Worm (Caenorhabditis elegans) whole organism, L4 larva: ENCODE data around the gene Y57G11C.5.

Experiments
- F49E8.2 ChIP-seq: sonication (generic microtip); optimal IDR thresholded peaks from 2 replicates; lab custom pipeline; 2016; ENCODE audit warnings: missing compliant biosample characterization, mild to moderate bottlenecking, missing genetic modification characterization, borderline replicate concordance
- R02D3.7 ChIP-seq: fragments of 150-350 bp; sonication (generic microtip); optimal IDR thresholded peaks from 3 replicates; lab custom pipeline; 2014; ENCODE audit warnings: missing biosample characterization, missing genetic modification characterization
- T20F7.1 ChIP-seq: fragments of 200-800 bp; sonication (Bioruptor generic); optimal IDR thresholded peaks from 2 replicates; lab custom pipeline; 2018; ENCODE audit warnings: mild to moderate bottlenecking, missing genetic modification characterization, missing compliant biosample characterization
- Y105C5A.15 ChIP-seq: fragments of 200-800 bp; sonication (Bioruptor generic); IDR thresholded peaks from 2 replicates; pipeline ENCODE4 v1.3.6; 2022; ENCODE audit warnings: missing genetic modification characterization, missing compliant biosample characterization
- arid-1 ChIP-seq: fragments of 200-800 bp; sonication (Bioruptor generic); conservative IDR thresholded peaks from 2 replicates; pipeline ENCODE4 v1.3.6; 2022; ENCODE audit warnings: missing genetic modification reagents, missing genetic modification characterization, missing compliant biosample characterization
- ceh-28 ChIP-seq: fragments of 150-350 bp; optimal IDR thresholded peaks from 2 replicates; lab custom pipeline; 2014; ENCODE audit warnings: missing biosample characterization, missing genetic modification reagents, missing genetic modification characterization
- ceh-32 ChIP-seq: sonication (generic microtip); optimal IDR thresholded peaks from 2 replicates; lab custom pipeline; 2016; ENCODE audit warnings: mild to moderate bottlenecking, missing genetic modification characterization, missing compliant biosample characterization; ENCODE audit not compliant: poor library complexity
- daf-16 ChIP-seq, 3 experiments: sonication (generic microtip); optimal IDR thresholded peaks; 2 replicates each; lab custom pipeline; 2016 to 2017; ENCODE audit warnings: missing genetic modification characterization in 3 of 3, missing genetic modification reagents in 3 of 3, mild to moderate bottlenecking in 2 of 3, missing compliant biosample characterization in 2 of 3, missing biosample characterization in 1 of 3, moderate library complexity in 1 of 3
- daf-19 ChIP-seq: fragments of 200-800 bp; sonication (Bioruptor generic); conservative IDR thresholded peaks from 2 replicates; pipeline ENCODE4 v1.3.6; 2022; ENCODE audit warnings: missing genetic modification characterization, missing compliant biosample characterization
- dmd-6 ChIP-seq: fragments of 200-800 bp; sonication (Bioruptor generic); IDR thresholded peaks from 2 replicates; pipeline ENCODE4 v1.3.6; 2022; ENCODE audit warnings: missing genetic modification reagents, missing genetic modification characterization, missing compliant biosample characterization
- dmd-8 ChIP-seq: fragments of 200-800 bp; sonication (Bioruptor generic); IDR thresholded peaks from 2 replicates; pipeline ENCODE4 v1.3.6; 2022; ENCODE audit warnings: missing genetic modification characterization, missing compliant biosample characterization
- dpl-1 ChIP-seq: fragments of 150-350 bp; optimal IDR thresholded peaks from 2 replicates; lab custom pipeline; 2014; ENCODE audit warnings: missing biosample characterization, missing genetic modification reagents, missing genetic modification characterization
- duxl-1 ChIP-seq: sonication (generic microtip); optimal IDR thresholded peaks from 2 replicates; lab custom pipeline; 2016; ENCODE audit warnings: mild to moderate bottlenecking, missing genetic modification characterization, moderate library complexity, missing compliant biosample characterization; ENCODE audit not compliant: poor library complexity
- dve-1 ChIP-seq: sonication (generic microtip); optimal IDR thresholded peaks from 2 replicates; lab custom pipeline; 2017; ENCODE audit warnings: antibody characterized with exemption, mild to moderate bottlenecking, missing genetic modification characterization, missing compliant biosample characterization; ENCODE audit not compliant: insufficient read depth
- hlh-11 ChIP-seq: fragments of 200-800 bp; sonication (Bioruptor generic); optimal IDR thresholded peaks from 2 replicates; lab custom pipeline; 2018; ENCODE audit warnings: mild to moderate bottlenecking, missing genetic modification characterization, missing compliant biosample characterization
- hmg-1.1 ChIP-seq: fragments of 200-800 bp; sonication (Bioruptor generic); IDR thresholded peaks from 2 replicates; pipeline ENCODE4 v1.3.6; 2022; ENCODE audit warnings: missing genetic modification reagents, missing genetic modification characterization, missing compliant biosample characterization
- lin-1 ChIP-seq: fragments of 200-800 bp; sonication (Bioruptor generic); IDR thresholded peaks from 2 replicates; pipeline ENCODE4 v1.3.6; 2022; ENCODE audit warnings: missing genetic modification reagents, missing genetic modification characterization, missing compliant biosample characterization
- lin-15B ChIP-seq: fragments of 150-350 bp; sonication (generic microtip); optimal IDR thresholded peaks from 3 replicates; lab custom pipeline; 2014; ENCODE audit warnings: missing biosample characterization, missing genetic modification characterization
- lin-29 ChIP-seq: fragments of 200-800 bp; sonication (Bioruptor generic); IDR thresholded peaks from 2 replicates; pipeline ENCODE4 v1.3.6; 2022; ENCODE audit warnings: missing genetic modification reagents, missing genetic modification characterization, missing compliant biosample characterization
- madf-5 ChIP-seq, 2 experiments: fragments of 200-800 bp; sonication (Bioruptor generic); IDR thresholded peaks; 2 replicates each; pipeline ENCODE4 v1.3.6; 2022; ENCODE audit warnings: missing compliant biosample characterization in 2 of 2, missing genetic modification characterization in 2 of 2
- madf-9 ChIP-seq: fragments of 200-800 bp; sonication (Bioruptor generic); conservative IDR thresholded peaks from 2 replicates; pipeline ENCODE4 v1.3.6; 2022; ENCODE audit warnings: missing genetic modification reagents, missing genetic modification characterization, missing compliant biosample characterization
- mdt-29 ChIP-seq: fragments of 200-800 bp; sonication (Bioruptor generic); IDR thresholded peaks from 2 replicates; pipeline ENCODE4 v1.3.6; 2022; ENCODE audit warnings: missing genetic modification reagents, missing genetic modification characterization, missing compliant biosample characterization
- mxl-3 ChIP-seq: fragments of 200-800 bp; sonication (Bioruptor generic); optimal IDR thresholded peaks from 2 replicates; lab custom pipeline; 2018; ENCODE audit warnings: mild to moderate bottlenecking, missing genetic modification characterization, missing compliant biosample characterization
- nhr-25 ChIP-seq: sonication (generic microtip); optimal IDR thresholded peaks from 2 replicates; lab custom pipeline; 2017; ENCODE audit warnings: missing genetic modification characterization, mild to moderate bottlenecking, missing compliant biosample characterization, antibody characterized with exemption, moderate library complexity, borderline replicate concordance; ENCODE audit not compliant: insufficient read depth
- nhr-28 ChIP-seq: fragments of 150-350 bp; optimal IDR thresholded peaks from 2 replicates; lab custom pipeline; 2014; ENCODE audit warnings: missing biosample characterization, missing genetic modification characterization
- nhr-41 ChIP-seq: fragments of 200-800 bp; sonication (Bioruptor generic); IDR thresholded peaks from 2 replicates; pipeline ENCODE4 v1.3.6; 2022; ENCODE audit warnings: missing genetic modification reagents, missing genetic modification characterization, missing compliant biosample characterization
- nhr-76 ChIP-seq: fragments of 150-350 bp; optimal IDR thresholded peaks from 2 replicates; lab custom pipeline; 2014; ENCODE audit warnings: missing biosample characterization, missing genetic modification characterization
- nhr-77 ChIP-seq: fragments of 150-350 bp; optimal IDR thresholded peaks from 2 replicates; lab custom pipeline; 2014; ENCODE audit warnings: missing biosample characterization, missing genetic modification characterization
- pha-4 ChIP-seq, 2 experiments: fragments of 150-350 bp in 1 of 2; fragments of 200-800 bp in 1 of 2; sonication (Bioruptor generic) in 1 of 2; IDR thresholded peaks in 1 of 2; optimal IDR thresholded peaks in 1 of 2; 2 replicates each; pipeline versions ENCODE4 v1.3.6 to Lab custom; 2014 to 2022; ENCODE audit warnings: missing genetic modification characterization in 2 of 2, missing genetic modification reagents in 2 of 2, missing biosample characterization in 1 of 2, missing compliant biosample characterization in 1 of 2
- saeg-2 ChIP-seq: fragments of 200-800 bp; sonication (Bioruptor generic); IDR thresholded peaks from 2 replicates; pipeline ENCODE4 v1.3.6; 2022; ENCODE audit warnings: missing genetic modification reagents, missing genetic modification characterization, missing compliant biosample characterization
- sdz-12 ChIP-seq: fragments of 200-800 bp; sonication (Bioruptor generic); optimal IDR thresholded peaks from 2 replicates; lab custom pipeline; 2018; ENCODE audit warnings: mild to moderate bottlenecking, missing genetic modification characterization, missing compliant biosample characterization
- tag-97 ChIP-seq: fragments of 200-800 bp; sonication (Bioruptor generic); IDR thresholded peaks from 2 replicates; pipeline ENCODE4 v1.3.6; 2022; ENCODE audit warnings: missing genetic modification characterization, missing compliant biosample characterization
- zip-2 ChIP-seq: fragments of 150-350 bp; optimal IDR thresholded peaks from 2 replicates; lab custom pipeline; 2014; ENCODE audit warnings: missing biosample characterization, missing genetic modification characterization
- ztf-7 ChIP-seq: fragments of 150-350 bp; optimal IDR thresholded peaks from 2 replicates; lab custom pipeline; 2014; ENCODE audit warnings: missing biosample characterization, missing genetic modification characterization

Gene Y57G11C.5

DNA sequence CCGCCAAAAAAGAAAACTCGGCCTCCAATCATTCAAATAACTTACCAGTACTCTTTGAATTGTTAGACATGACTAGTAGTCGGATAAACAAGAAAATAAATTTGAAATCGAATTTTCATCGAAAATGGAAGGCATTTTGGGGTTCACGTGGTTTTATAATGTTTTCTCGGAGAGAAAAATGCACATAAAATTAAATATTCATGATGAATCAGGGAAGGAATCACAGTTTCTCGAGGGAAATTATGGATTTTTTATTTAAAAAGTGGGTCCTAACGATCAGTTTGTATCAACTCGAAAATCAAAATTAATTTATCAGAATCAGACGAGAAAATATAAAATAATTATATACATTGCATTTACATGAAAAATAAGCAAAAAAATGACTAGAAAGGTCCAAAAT lies at the start of gene Y57G11C.5:
TSS of gene Y57G11C.5 (minus strand) at position 101 of the 400 bp plus-strand sequence.
- TF ChIP-seq arid-1 (GFP tag; lab: Robert Waterston, UW), result no peak
- TF ChIP-seq nhr-25 (tag; lab: Kevin White, UChicago), result no peak

DNA sequence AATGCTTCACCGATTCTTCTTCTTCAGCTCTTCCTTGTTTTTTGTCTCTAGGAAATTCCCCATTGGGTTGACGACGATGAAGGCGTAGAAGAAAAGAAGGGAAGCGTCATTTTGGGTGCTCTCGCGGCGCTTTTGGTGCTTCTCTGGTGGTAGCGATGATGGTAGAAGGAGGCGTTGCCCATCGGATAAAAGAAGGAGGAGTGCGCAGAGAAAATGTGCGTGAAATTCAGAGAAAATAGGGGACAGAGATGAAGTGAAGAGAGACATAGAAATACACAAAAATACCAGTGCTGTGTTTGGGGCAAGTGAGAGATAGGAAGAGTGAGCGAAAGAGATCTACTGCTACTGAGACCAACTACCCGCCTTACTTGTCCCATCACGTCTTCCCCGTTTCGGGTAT lies 41.7 kb upstream of the Y57G11C.5 start, which contains the start of gene oig-5:
TSS of gene oig-5 (plus strand) at position 301 of the 400 bp plus-strand sequence.
- TF ChIP-seq R02D3.7 (no peak), madf-5 (GFP tag; IDR thresholded peaks at IDR 0.05; lab: Robert Waterston, UW) (no peak), hmg-1.1 (GFP tag; lab: Robert Waterston, UW) (no peak), mdt-29 (GFP tag; lab: Robert Waterston, UW) (no peak), dmd-6 (no peak), duxl-1 (tag; lab: Kevin White, UChicago) (no peak), lin-15B (tag; lab: Kevin White, UChicago) (no peak), ztf-7 (tag; lab: Kevin White, UChicago) (no peak), ceh-32 (tag; lab: Kevin White, UChicago) (no peak), tag-97 (GFP tag; lab: Robert Waterston, UW) (no peak), dmd-8 (GFP tag; lab: Robert Waterston, UW) (no peak), daf-19 (GFP tag; lab: Robert Waterston, UW) (no peak), hlh-11 (tag; lab: Kevin White, UChicago) (no peak), T20F7.1 (no peak), dpl-1 (GFP tag; lab: Kevin White, UChicago) (no peak), pha-4 (GFP tag; IDR thresholded peaks at IDR 0.05; lab: Robert Waterston, UW) (no peak), pha-4 (tag; optimal IDR thresholded peaks at IDR 0.05; lab: Kevin White, UChicago) (no peak)

DNA sequence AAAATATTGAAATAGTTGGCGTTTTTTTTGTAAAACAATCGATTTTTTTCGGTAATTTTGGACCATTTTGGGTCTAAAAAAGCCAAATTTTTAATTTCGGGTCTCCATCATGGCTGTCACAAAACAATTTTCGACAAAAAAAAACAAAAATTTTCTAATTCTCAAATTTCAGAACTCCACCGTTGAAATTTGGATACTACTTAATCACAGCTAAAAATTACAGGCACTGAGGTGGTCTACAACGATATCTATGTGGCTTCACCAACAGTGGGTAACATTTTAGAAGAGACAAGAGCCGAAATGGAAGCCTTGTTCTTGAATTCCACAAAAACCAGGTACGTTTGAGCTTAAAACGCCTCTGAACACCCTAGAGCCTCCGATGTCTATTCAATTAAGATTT lies 37.1 kb upstream of the Y57G11C.5 start, which contains the start of gene Y57G11C.1142:
TSS of gene Y57G11C.1142 (plus strand) at position 301 of the 400 bp plus-strand sequence.
- TF ChIP-seq F49E8.2 (tag; lab: Kevin White, UChicago) (no peak), zip-2 (tag; lab: Kevin White, UChicago) (no peak)

DNA sequence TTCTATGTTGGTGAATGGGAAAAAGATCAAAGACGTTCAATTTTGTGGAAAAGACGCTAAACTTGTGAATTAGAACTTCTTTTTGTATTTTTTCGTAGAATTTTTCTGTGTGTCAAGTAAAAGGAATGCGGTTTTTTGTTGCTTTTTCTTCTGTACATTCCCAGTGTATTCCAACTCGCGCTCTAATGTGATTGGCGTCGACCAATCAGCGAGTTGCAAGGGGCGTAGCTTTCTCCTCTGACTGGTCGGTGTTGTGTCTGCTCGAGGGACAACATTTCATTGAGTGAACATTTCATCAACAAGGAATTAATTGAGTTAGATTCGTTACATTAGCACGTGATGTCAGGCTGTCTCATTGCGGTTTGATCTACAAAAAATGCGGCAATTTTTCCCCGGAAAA lies 35.7 kb upstream of the Y57G11C.5 start:
- TF ChIP-seq daf-16 (GFP tag; optimal IDR thresholded peaks at IDR 0.05; lab: Kevin White, UChicago) (no peak), daf-16 (tag; optimal IDR thresholded peaks at IDR 0.05; lab: Kevin White, UChicago) (no peak), lin-1 (GFP tag; lab: Robert Waterston, UW) (no peak), nhr-28 (tag; lab: Kevin White, UChicago) (no peak), ceh-28 (tag; lab: Kevin White, UChicago) (no peak), nhr-76 (no peak), mxl-3 (GFP tag; lab: Kevin White, UChicago) (no peak), sdz-12 (GFP tag; lab: Kevin White, UChicago) (no peak), nhr-41 (GFP tag; lab: Robert Waterston, UW) (no peak), madf-9 (GFP tag; lab: Robert Waterston, UW) (no peak), nhr-77 (tag; lab: Kevin White, UChicago) (no peak), lin-29 (GFP tag; lab: Robert Waterston, UW) (no peak), Y105C5A.15 (GFP tag; lab: Robert Waterston, UW) (no peak), dve-1 (tag; lab: Kevin White, UChicago) (no peak), saeg-2 (GFP tag; lab: Robert Waterston, UW) (no peak)
